Worm (Caenorhabditis elegans) whole organism, late embryonic: ENCODE results near the gene R08D7.5.

Experiments used
- C38D4.7 ChIP-seq: fragments of 200-800 bp; sonication (Bioruptor generic); optimal IDR thresholded peaks from 2 replicates; lab custom pipeline; 2018; ENCODE audit warnings: mild to moderate bottlenecking, missing genetic modification characterization, moderate library complexity, missing compliant biosample characterization
- F13H6.1 ChIP-seq: sonication (generic microtip); optimal IDR thresholded peaks from 2 replicates; lab custom pipeline; 2016; ENCODE audit warnings: missing genetic modification characterization, missing compliant biosample characterization
- K09A11.1 ChIP-seq: sonication (generic microtip); optimal IDR thresholded peaks from 2 replicates; lab custom pipeline; 2017; ENCODE audit warnings: antibody characterized with exemption, mild to moderate bottlenecking, missing genetic modification characterization, missing compliant biosample characterization; ENCODE audit not compliant: insufficient read depth
- T23F11.4 ChIP-seq: fragments of 200-800 bp; sonication (Bioruptor generic); optimal IDR thresholded peaks from 2 replicates; lab custom pipeline; 2018; ENCODE audit warnings: mild to moderate bottlenecking, missing genetic modification characterization, missing compliant biosample characterization
- ceh-22 ChIP-seq: sonication (generic microtip); optimal IDR thresholded peaks from 2 replicates; lab custom pipeline; 2017; ENCODE audit warnings: missing biosample characterization, missing genetic modification characterization
- ceh-9 ChIP-seq: sonication (generic microtip); optimal IDR thresholded peaks from 2 replicates; lab custom pipeline; 2016; ENCODE audit warnings: mild to moderate bottlenecking, missing genetic modification characterization, inconsistent platforms, missing compliant biosample characterization
- che-1 ChIP-seq: sonication (generic microtip); optimal IDR thresholded peaks from 2 replicates; lab custom pipeline; 2016; ENCODE audit warnings: mild to moderate bottlenecking, missing genetic modification characterization, missing compliant biosample characterization
- dmd-4 ChIP-seq: sonication (generic microtip); optimal IDR thresholded peaks from 2 replicates; lab custom pipeline; 2016; ENCODE audit warnings: borderline replicate concordance, missing genetic modification characterization, missing compliant biosample characterization
- ets-4 ChIP-seq: sonication (generic microtip); optimal IDR thresholded peaks from 2 replicates; lab custom pipeline; 2016; ENCODE audit warnings: missing genetic modification characterization, missing compliant biosample characterization
- fkh-10 ChIP-seq: fragments of 150-350 bp; optimal IDR thresholded peaks from 2 replicates; lab custom pipeline; 2014; ENCODE audit warnings: missing biosample characterization, missing genetic modification reagents, missing genetic modification characterization
- rnt-1 ChIP-seq: sonication (generic microtip); optimal IDR thresholded peaks from 2 replicates; lab custom pipeline; 2016; ENCODE audit warnings: missing genetic modification characterization, missing compliant biosample characterization
- tbx-2 ChIP-seq: sonication (generic microtip); optimal IDR thresholded peaks from 2 replicates; lab custom pipeline; 2016; ENCODE audit warnings: missing genetic modification characterization, missing compliant biosample characterization
- unc-3 ChIP-seq, 2 experiments: fragments of 200-800 bp in 1 of 2; sonication (Bioruptor generic) in 1 of 2; sonication (generic microtip) in 1 of 2; conservative IDR thresholded peaks in 1 of 2; optimal IDR thresholded peaks in 1 of 2; 2 replicates each; pipeline versions ENCODE4 v1.3.6 to Lab custom; 2016 to 2022; ENCODE audit warnings: missing compliant biosample characterization in 2 of 2, missing genetic modification characterization in 2 of 2, missing genetic modification reagents in 1 of 2
- unc-86 ChIP-seq: sonication (generic microtip); optimal IDR thresholded peaks from 2 replicates; lab custom pipeline; 2016; ENCODE audit warnings: missing genetic modification characterization, missing compliant biosample characterization

DNA sequence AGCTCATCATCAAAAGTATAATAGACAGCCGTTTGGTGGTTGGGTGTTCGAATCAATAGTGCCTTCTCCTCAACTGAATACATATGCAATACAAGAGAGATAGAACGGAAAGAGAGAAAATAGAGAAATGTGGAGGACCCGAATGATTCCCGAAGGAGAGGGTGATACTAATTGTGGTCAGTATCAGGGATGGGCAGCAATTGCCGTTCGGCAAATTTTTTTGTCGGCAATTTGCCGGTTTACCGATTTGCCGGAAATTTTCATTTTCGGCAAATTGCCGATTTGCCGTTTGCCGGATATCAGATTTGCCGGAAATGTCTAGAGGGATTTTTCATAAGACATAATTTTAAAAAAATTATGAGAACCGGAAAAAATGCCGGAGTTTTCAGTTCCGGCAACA lies 38.4 kb downstream of the R08D7.5 start, which contains the start of gene F59B2.9:
- TF ChIP-seq fkh-10 (GFP tag; lab: Kevin White, UChicago): no peak
- no peak for TF ChIP-seq ets-4 (tag; lab: Kevin White, UChicago)
- no peak for TF ChIP-seq ceh-9 (tag; lab: Kevin White, UChicago)
- TF ChIP-seq che-1 (tag; lab: Kevin White, UChicago): no peak
- no peak for TF ChIP-seq C38D4.7 (GFP tag; lab: Kevin White, UChicago)
- TF ChIP-seq T23F11.4 (GFP tag; lab: Kevin White, UChicago): no peak
- TF ChIP-seq rnt-1 (tag; lab: Kevin White, UChicago): no peak
- no peak for TF ChIP-seq K09A11.1 (tag; lab: Kevin White, UChicago)
- TF ChIP-seq unc-3 (GFP tag; conservative IDR thresholded peaks at IDR 0.05; lab: Robert Waterston, UW): no peak
- no peak for TF ChIP-seq unc-3 (tag; optimal IDR thresholded peaks at IDR 0.05; lab: Kevin White, UChicago)
- no peak for TF ChIP-seq ceh-22 (tag; lab: Kevin White, UChicago)
- TF ChIP-seq unc-86 (tag; lab: Kevin White, UChicago): no peak
- no peak for TF ChIP-seq dmd-4 (tag; lab: Kevin White, UChicago)
- no peak for TF ChIP-seq F13H6.1 (tag; lab: Kevin White, UChicago)
- TF ChIP-seq tbx-2 (tag; lab: Kevin White, UChicago): no peak
